Worm (Caenorhabditis elegans) whole organism, L3 larva: ENCODE results near the gene nyn-3.

Experiments
- ama-1 ChIP-seq: fragments of 150-350 bp; optimal IDR thresholded peaks from 2 replicates; lab custom pipeline; 2018
- ceh-16 ChIP-seq: sonication (generic microtip); optimal IDR thresholded peaks from 2 replicates; lab custom pipeline; 2017; ENCODE audit warnings: missing biosample characterization, missing genetic modification characterization
- daf-12 ChIP-seq: fragments of 150-350 bp; optimal IDR thresholded peaks from 2 replicates; lab custom pipeline; 2014; ENCODE audit warnings: missing biosample characterization, missing genetic modification reagents, missing genetic modification characterization
- egl-27 ChIP-seq: sonication (generic microtip); optimal IDR thresholded peaks from 4 replicates; lab custom pipeline; 2017; ENCODE audit warnings: missing biosample characterization, missing genetic modification reagents, missing genetic modification characterization
- elt-2 ChIP-seq: sonication (generic microtip); optimal IDR thresholded peaks from 2 replicates; lab custom pipeline; 2016; ENCODE audit warnings: missing genetic modification reagents, mild to moderate bottlenecking, missing genetic modification characterization, missing compliant biosample characterization
- fkh-10 ChIP-seq: sonication (generic microtip); optimal IDR thresholded peaks from 2 replicates; lab custom pipeline; 2017; ENCODE audit warnings: missing biosample characterization, missing genetic modification reagents, missing genetic modification characterization
- fos-1 ChIP-seq: fragments of 150-350 bp; optimal IDR thresholded peaks from 2 replicates; lab custom pipeline; 2014; ENCODE audit warnings: missing biosample characterization, missing genetic modification characterization
- hmg-11 ChIP-seq: sonication (generic microtip); optimal IDR thresholded peaks from 2 replicates; lab custom pipeline; 2016; ENCODE audit warnings: missing genetic modification characterization, missing compliant biosample characterization
- jun-1 ChIP-seq: fragments of 150-350 bp; optimal IDR thresholded peaks from 2 replicates; lab custom pipeline; 2014; ENCODE audit warnings: missing biosample characterization, missing genetic modification reagents, missing genetic modification characterization
- nhr-12 ChIP-seq: fragments of 150-350 bp; optimal IDR thresholded peaks from 2 replicates; lab custom pipeline; 2014; ENCODE audit warnings: missing biosample characterization, missing genetic modification characterization
- nhr-77 ChIP-seq: fragments of 150-350 bp; optimal IDR thresholded peaks from 2 replicates; lab custom pipeline; 2014; ENCODE audit warnings: missing biosample characterization, missing genetic modification characterization
- pqm-1 ChIP-seq: fragments of 150-350 bp; optimal IDR thresholded peaks from 2 replicates; lab custom pipeline; 2017; ENCODE audit warnings: missing biosample characterization, missing genetic modification characterization, inconsistent platforms
- sea-2 ChIP-seq: fragments of 150-350 bp; sonication (generic microtip); optimal IDR thresholded peaks from 4 replicates; lab custom pipeline; 2014; ENCODE audit warnings: missing biosample characterization, missing genetic modification reagents, missing genetic modification characterization
- skn-1 ChIP-seq: fragments of 150-350 bp; optimal IDR thresholded peaks from 2 replicates; lab custom pipeline; 2014; ENCODE audit warnings: missing biosample characterization, missing genetic modification characterization
- snpc-4 ChIP-seq: fragments of 150-350 bp; optimal IDR thresholded peaks from 2 replicates; lab custom pipeline; 2014; ENCODE audit warnings: missing biosample characterization, missing genetic modification characterization
- ztf-11 ChIP-seq: fragments of 150-350 bp; optimal IDR thresholded peaks from 2 replicates; lab custom pipeline; 2014; ENCODE audit warnings: missing biosample characterization, missing genetic modification characterization

Gene nyn-3

ce11 chrII:6244171-6244570 lies 48.3 kb downstream of the nyn-3 start, which contains the start of gene tat-4:
TSS of gene tat-4 (minus strand) at chrII:6244287.
- TF ChIP-seq nhr-12 (tag; lab: Kevin White, UChicago) (no peak), egl-27 (tag; lab: Kevin White, UChicago) (no peak), pqm-1 (tag; lab: Kevin White, UChicago) (peak; percentile 69), nhr-77 (tag; lab: Kevin White, UChicago) (no peak), elt-2 (tag; lab: Kevin White, UChicago) (peak; percentile 49), hmg-11 (no peak)

ce11 chrII:6241758-6242157 lies 50.7 kb downstream of the nyn-3 start, which contains the start of gene T24H7.8:
TSS of gene T24H7.8 (plus strand) at chrII:6242058.
- TF ChIP-seq sea-2 (GFP tag; lab: Kevin White, UChicago), result no peak
- no peak for TF ChIP-seq skn-1
- no peak for TF ChIP-seq fos-1 (tag; lab: Kevin White, UChicago)
- no peak for TF ChIP-seq snpc-4
- no peak for TF ChIP-seq ceh-16
- no peak for TF ChIP-seq ama-1
- no peak for TF ChIP-seq pqm-1 (tag; lab: Kevin White, UChicago)
- no peak for TF ChIP-seq jun-1 (tag; lab: Kevin White, UChicago)
- no peak for TF ChIP-seq ztf-11 (tag; lab: Kevin White, UChicago)
- TF ChIP-seq daf-12 (tag; lab: Kevin White, UChicago), result no peak
- TF ChIP-seq fkh-10 (GFP tag; lab: Kevin White, UChicago), result no peak
